Fruit fly (Drosophila melanogaster) whole organism, embryonic: ENCODE results near the gene grsm.

Experiments
- CG11560 ChIP-seq: fragments of 200-800 bp; sonication (Bioruptor generic); IDR thresholded peaks from 3 replicates; pipeline ENCODE4 v1.3.6; 2022; ENCODE audit warnings: missing biosample characterization, missing genetic modification characterization
- CG12391 ChIP-seq: fragments of 200-800 bp; sonication (Bioruptor generic); optimal IDR thresholded peaks from 3 replicates; lab custom pipeline; 2018; ENCODE audit warnings: missing biosample characterization, mild to moderate bottlenecking, missing genetic modification characterization, moderate library complexity
- CG1792 ChIP-seq: fragments of 200-800 bp; sonication (Bioruptor generic); optimal IDR thresholded peaks from 2 replicates; lab custom pipeline; 2016; ENCODE audit warnings: missing biosample characterization, missing genetic modification characterization
- CG2202 ChIP-seq: fragments of 200-800 bp; sonication (Bioruptor generic); optimal IDR thresholded peaks from 2 replicates; lab custom pipeline; 2018; ENCODE audit warnings: missing biosample characterization, mild to moderate bottlenecking, missing genetic modification characterization
- CG3163 ChIP-seq: fragments of 200-800 bp; sonication (Bioruptor generic); optimal IDR thresholded peaks from 3 replicates; lab custom pipeline; 2016; ENCODE audit warnings: missing biosample characterization, missing genetic modification characterization
- CG3281 ChIP-seq: fragments of 200-800 bp; sonication (Bioruptor generic); optimal IDR thresholded peaks from 3 replicates; lab custom pipeline; 2017; ENCODE audit warnings: missing biosample characterization, mild to moderate bottlenecking, missing genetic modification characterization
- CG4854 ChIP-seq: fragments of 200-800 bp; sonication (Bioruptor generic); optimal IDR thresholded peaks from 2 replicates; lab custom pipeline; 2016; ENCODE audit warnings: missing biosample characterization, missing genetic modification characterization, inconsistent platforms
- CG6689 ChIP-seq: fragments of 200-800 bp; sonication (Bioruptor generic); IDR thresholded peaks from 2 replicates; pipeline ENCODE4 v1.3.6; 2022; ENCODE audit warnings: missing biosample characterization, missing genetic modification characterization
- CG7928 ChIP-seq: fragments of 200-800 bp; sonication (Bioruptor generic); optimal IDR thresholded peaks from 2 replicates; lab custom pipeline; 2017; ENCODE audit warnings: missing biosample characterization, mild to moderate bottlenecking, missing genetic modification characterization
- CG8290 ChIP-seq, 3 experiments: fragments of 200-800 bp; sonication (Bioruptor generic); optimal IDR thresholded peaks; 2 replicates each; lab custom pipeline; 2016 to 2019; ENCODE audit warnings: missing biosample characterization in 3 of 3, missing genetic modification characterization in 3 of 3, mild to moderate bottlenecking in 2 of 3, moderate library complexity in 1 of 3
- CG9932 ChIP-seq: fragments of 200-800 bp; sonication (Bioruptor generic); IDR thresholded peaks from 2 replicates; pipeline ENCODE4 v1.3.6; 2022; ENCODE audit warnings: missing biosample characterization, missing genetic modification characterization
- Chrac-16 ChIP-seq: fragments of 200-800 bp; sonication (Bioruptor generic); optimal IDR thresholded peaks from 3 replicates; lab custom pipeline; 2016; ENCODE audit warnings: missing biosample characterization, missing genetic modification characterization
- Deaf1 ChIP-seq: fragments of 200-800 bp; optimal IDR thresholded peaks from 3 replicates; lab custom pipeline; 2019; ENCODE audit warnings: missing biosample characterization, mild to moderate bottlenecking, missing genetic modification characterization, moderate library complexity
- Dp ChIP-seq: fragments of 200-800 bp; sonication (Bioruptor generic); optimal IDR thresholded peaks from 2 replicates; lab custom pipeline; 2018; ENCODE audit warnings: missing biosample characterization, mild to moderate bottlenecking, missing genetic modification characterization, moderate library complexity
- Eip74EF ChIP-seq, 2 experiments: fragments of 200-800 bp in 1 of 2; fragments of >200 bp in 1 of 2; sonication (Bioruptor generic) in 1 of 2; optimal IDR thresholded peaks; 2 replicates each; lab custom pipeline; 2017 to 2019; ENCODE audit warnings: missing biosample characterization in 2 of 2, missing genetic modification characterization in 2 of 2, mild to moderate bottlenecking in 1 of 2, moderate library complexity in 1 of 2
- Hr51 ChIP-seq, 2 experiments: fragments of 200-800 bp; sonication (Bioruptor generic); optimal IDR thresholded peaks; 2 replicates in 1 of 2; 3 replicates in 1 of 2; lab custom pipeline; 2016 to 2018; ENCODE audit warnings: missing biosample characterization in 2 of 2, missing genetic modification characterization in 2 of 2, mild to moderate bottlenecking in 1 of 2, moderate library complexity in 1 of 2
- Jarid2 ChIP-seq: fragments of 200-800 bp; sonication (Bioruptor generic); optimal IDR thresholded peaks from 3 replicates; lab custom pipeline; 2017; ENCODE audit warnings: mild to moderate bottlenecking, missing biosample characterization, missing genetic modification reagents, missing genetic modification characterization
- MBD-R2 ChIP-seq: fragments of 200-800 bp; sonication (Bioruptor generic); IDR thresholded peaks from 2 replicates; pipeline ENCODE4 v1.3.6; 2022; ENCODE audit warnings: missing biosample characterization, missing genetic modification characterization
- Sry-δ ChIP-seq: fragments of 200-800 bp; sonication (Bioruptor generic); optimal IDR thresholded peaks from 2 replicates; lab custom pipeline; 2016; ENCODE audit warnings: missing biosample characterization, missing genetic modification characterization
- Stat92E ChIP-seq, 3 experiments: fragments of >200 bp in 2 of 3; fragments of 200-800 bp in 1 of 3; sonication (Bioruptor generic) in 1 of 3; optimal IDR thresholded peaks; 2 replicates each; lab custom pipeline; 2017 to 2019; ENCODE audit warnings: missing biosample characterization in 3 of 3, missing genetic modification characterization in 3 of 3, mild to moderate bottlenecking in 1 of 3, moderate library complexity in 1 of 3
- Trl ChIP-seq, 3 experiments: fragments of >200 bp in 2 of 3; fragments of 200-800 bp in 1 of 3; sonication (Bioruptor generic) in 1 of 3; optimal IDR thresholded peaks; 2 replicates in 1 of 3; 3 replicates in 2 of 3; lab custom pipeline; 2016 to 2017; ENCODE audit warnings: missing biosample characterization in 1 of 3, missing genetic modification characterization in 1 of 3
- Xrp1 ChIP-seq: fragments of 200-800 bp; sonication (Bioruptor generic); IDR thresholded peaks from 2 replicates; pipeline ENCODE4 v1.3.6; 2022; ENCODE audit warnings: missing biosample characterization, missing genetic modification characterization
- cato ChIP-seq: fragments of 200-800 bp; sonication (Bioruptor generic); optimal IDR thresholded peaks from 2 replicates; lab custom pipeline; 2016; ENCODE audit warnings: missing biosample characterization, missing genetic modification characterization, borderline replicate concordance
- chif ChIP-seq, 2 experiments: fragments of 200-800 bp; sonication (Bioruptor generic); optimal IDR thresholded peaks; 3 replicates each; lab custom pipeline; 2016; ENCODE audit warnings: missing biosample characterization in 2 of 2, missing genetic modification characterization in 2 of 2
- dmrt99B ChIP-seq: fragments of 200-800 bp; sonication (Bioruptor generic); optimal IDR thresholded peaks from 2 replicates; lab custom pipeline; 2018; ENCODE audit warnings: missing biosample characterization, mild to moderate bottlenecking, missing genetic modification characterization, moderate library complexity
- exex ChIP-seq: fragments of 200-800 bp; sonication (Bioruptor generic); optimal IDR thresholded peaks from 4 replicates; lab custom pipeline; 2018; ENCODE audit warnings: missing biosample characterization, mild to moderate bottlenecking, missing genetic modification characterization, moderate library complexity
- gce ChIP-seq: fragments of 200-800 bp; sonication (Bioruptor generic); IDR thresholded peaks from 3 replicates; pipeline ENCODE4 v1.3.6; 2022; ENCODE audit warnings: missing biosample characterization, missing genetic modification characterization
- gem ChIP-seq: fragments of 200-800 bp; sonication (Bioruptor generic); optimal IDR thresholded peaks from 2 replicates; lab custom pipeline; 2019; ENCODE audit warnings: missing biosample characterization, mild to moderate bottlenecking, missing genetic modification characterization, moderate library complexity
- mirr ChIP-seq: fragments of 200-800 bp; sonication (Bioruptor generic); optimal IDR thresholded peaks from 3 replicates; lab custom pipeline; 2018; ENCODE audit warnings: missing biosample characterization, mild to moderate bottlenecking, missing genetic modification characterization
- odd ChIP-seq: fragments of 200-800 bp; sonication (Bioruptor generic); optimal IDR thresholded peaks from 2 replicates; lab custom pipeline; 2017; ENCODE audit warnings: missing biosample characterization, mild to moderate bottlenecking, missing genetic modification characterization
- pfk ChIP-seq: fragments of 200-800 bp; sonication (Bioruptor generic); optimal IDR thresholded peaks from 2 replicates; lab custom pipeline; 2018; ENCODE audit warnings: missing biosample characterization, mild to moderate bottlenecking, missing genetic modification characterization, moderate library complexity
- prd ChIP-seq, 3 experiments: fragments of >200 bp in 2 of 3; fragments of 200-800 bp in 1 of 3; sonication (Bioruptor generic) in 1 of 3; optimal IDR thresholded peaks in 2 of 3; IDR thresholded peaks in 1 of 3; 2 replicates in 2 of 3; 3 replicates in 1 of 3; pipeline versions ENCODE4 v1.3.6 to Lab custom; 2017 to 2022; ENCODE audit warnings: missing biosample characterization in 1 of 3, missing genetic modification characterization in 1 of 3
- rib ChIP-seq: fragments of 200-800 bp; sonication (Bioruptor generic); IDR thresholded peaks from 2 replicates; pipeline ENCODE4 v1.3.6; 2022; ENCODE audit warnings: missing biosample characterization, missing genetic modification characterization
- row ChIP-seq: fragments of 200-800 bp; sonication (Bioruptor generic); IDR thresholded peaks from 3 replicates; pipeline ENCODE4 v1.3.6; 2022; ENCODE audit warnings: missing biosample characterization, missing genetic modification characterization
- sens ChIP-seq: fragments of 200-800 bp; sonication (Bioruptor generic); peaks from one replicate; lab custom pipeline; 2016; ENCODE audit warnings: missing biosample characterization, missing genetic modification characterization
- sisA ChIP-seq: fragments of 200-800 bp; sonication (Bioruptor generic); IDR thresholded peaks from 2 replicates; pipeline ENCODE4 v1.3.6; 2022; ENCODE audit warnings: missing biosample characterization, missing genetic modification characterization
- vfl ChIP-seq: fragments of 200-800 bp; sonication (Bioruptor generic); optimal IDR thresholded peaks from 2 replicates; lab custom pipeline; 2016; ENCODE audit warnings: missing biosample characterization, missing genetic modification characterization

The grsm gene

dm6 chr3R:12960227-12960626 is 7.3 kb downstream of the grsm start (continued):
- TF ChIP-seq Stat92E (GFP tag; optimal IDR thresholded peaks at IDR 0.05; lab: Kevin White, UChicago) (no peak), Eip74EF (GFP tag; optimal IDR thresholded peaks at IDR 0.05; lab: Kevin White, UChicago) (no peak), odd (GFP tag; lab: Kevin White, UChicago) (no peak), mirr (GFP tag; lab: Kevin White, UChicago) (peak; percentile 35), pfk (GFP tag; lab: Kevin White, UChicago) (no peak), sens (GFP tag; lab: Kevin White, UChicago) (peak; percentile 18), Sry-δ (GFP tag; lab: Kevin White, UChicago) (no peak), rib (GFP tag; lab: Robert Waterston, UW) (no peak), CG11560 (tag; lab: Robert Waterston, UW) (no peak), CG8290 (GFP tag; optimal IDR thresholded peaks at IDR 0.05; lab: Kevin White, UChicago) (no peak), CG8290 (tag; optimal IDR thresholded peaks at IDR 0.05; lab: Kevin White, UChicago) (peak in 1 of 2 experiments; percentile 6), exex (tag; lab: Kevin White, UChicago) (peak; percentile 62), gce (0 out of 3 replicates have a peak, but pooled peaks have one; percentile 17), CG7928 (GFP tag; lab: Kevin White, UChicago) (no peak)

dm6 chr3R:12957388-12957787 is 10.1 kb downstream of the grsm start:
- TF ChIP-seq dmrt99B (tag; lab: Kevin White, UChicago) (no peak), cato (GFP tag; lab: Kevin White, UChicago) (no peak), chif (GFP tag; optimal IDR thresholded peaks at IDR 0.05; lab: Kevin White, UChicago) (peak in 1 of 2 experiments; percentile 3), Xrp1 (GFP tag; lab: Robert Waterston, UW) (no peak), sens (GFP tag; lab: Kevin White, UChicago) (peak; percentile 47), prd (optimal IDR thresholded peaks at IDR 0.05; lab: Kevin White, UChicago) (no peak), prd (GFP tag; IDR thresholded peaks at IDR 0.05; lab: Robert Waterston, UW) (peak; percentile 42; the same call in 1 of the 3 replicates), Jarid2 (GFP tag; lab: Kevin White, UChicago) (no peak), CG1792 (no peak), Dp (GFP tag; lab: Kevin White, UChicago) (no peak), row (GFP tag; lab: Robert Waterston, UW) (0 out of 3 replicates have a peak, but pooled peaks have one; percentile 13), MBD-R2 (no peak), gem (tag; lab: Kevin White, UChicago) (peak; percentile 2), CG2202 (tag; lab: Kevin White, UChicago) (no peak), vfl (no peak), CG3281 (no peak), CG4854 (no peak), CG12391 (tag; lab: Kevin White, UChicago) (no peak), Chrac-16 (no peak), sisA (no peak), CG6689 (GFP tag; lab: Robert Waterston, UW) (0 out of 2 replicates have a peak, but pooled peaks have one; percentile 13), Hr51 (GFP tag; optimal IDR thresholded peaks at IDR 0.05; lab: Kevin White, UChicago) (no peak)

dm6 chr3R:12915811-12916210 is 51.7 kb downstream of the grsm start, which contains the start of gene beat-Vb:
Gene beat-Vb, plus strand, starts transcription at chr3R:12916056.
- peak; percentile 92 for TF ChIP-seq Deaf1 (tag; lab: Kevin White, UChicago)
- peak; percentile 13 to 21 for TF ChIP-seq Trl (optimal IDR thresholded peaks at IDR 0.05; lab: Kevin White, UChicago)
- no peak for TF ChIP-seq Trl (GFP tag; optimal IDR thresholded peaks at IDR 0.05; lab: Kevin White, UChicago)
- TF ChIP-seq CG9932 (GFP tag; lab: Robert Waterston, UW), result 0 out of 2 replicates have a peak, but pooled peaks have one; percentile 13
- TF ChIP-seq gce, result no peak
- peak; percentile 16 for TF ChIP-seq CG3163 (GFP tag; lab: Kevin White, UChicago)
